Fruit fly (Drosophila melanogaster) whole organism: Measurements from ENCODE around the gene CG4968.

Source experiments
- CG8478 ChIP-seq: fragments of >200 bp; optimal IDR thresholded peaks from 2 replicates; lab custom pipeline; 2018; ENCODE audit warnings: inconsistent platforms
- pan ChIP-seq: fragments of >200 bp; optimal IDR thresholded peaks from 2 replicates; lab custom pipeline; 2017
- psq ChIP-seq: fragments of >200 bp; optimal IDR thresholded peaks from 2 replicates; lab custom pipeline; 2017
- usp ChIP-seq: fragments of >200 bp; optimal IDR thresholded peaks from 2 replicates; lab custom pipeline; 2017; ENCODE audit warnings: missing biosample characterization, missing genetic modification characterization, mixed read lengths

DNA sequence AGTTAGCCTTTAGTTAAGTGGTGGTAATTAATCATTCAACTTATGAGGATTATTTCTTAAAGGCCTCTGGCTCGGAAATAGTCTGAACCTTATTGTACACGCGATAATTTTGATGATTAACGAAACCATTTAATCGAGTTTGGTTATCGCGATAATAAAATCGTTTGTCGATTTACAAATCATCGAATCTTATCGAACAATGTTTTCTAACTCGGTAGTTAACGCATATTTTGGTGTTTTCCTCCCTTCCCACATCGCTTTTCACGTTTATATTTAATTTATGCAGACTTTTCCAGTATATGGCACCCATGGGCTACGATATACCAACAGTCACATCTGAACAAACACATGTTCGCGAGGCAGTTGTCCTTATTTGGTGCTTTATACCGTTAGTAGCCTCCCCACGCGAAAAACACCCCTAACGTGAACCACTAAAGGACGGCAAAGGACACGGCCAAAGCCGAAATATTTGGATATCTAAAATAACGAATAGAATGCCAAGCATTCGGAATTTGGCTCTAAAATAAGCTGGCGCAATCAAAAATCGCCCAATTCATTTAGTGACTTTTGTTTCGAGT lies 37.4 kb downstream of the CG4968 start, which contains the start of gene Frmd5:
- TF ChIP-seq usp (GFP tag; lab: Kevin White, UChicago) (no peak), pan (lab: Kevin White, UChicago) (no peak), CG8478 (no peak), psq (lab: Kevin White, UChicago) (no peak)
